Fruit fly (Drosophila melanogaster) whole organism, embryonic: ENCODE data around the gene Eo.

Experiments used
- Atf6 ChIP-seq: fragments of 200-800 bp; sonication (Bioruptor generic); IDR thresholded peaks from 2 replicates; pipeline ENCODE4 v1.3.6; 2022; ENCODE audit warnings: missing biosample characterization, missing genetic modification characterization
- Awh ChIP-seq: fragments of 200-800 bp; sonication (Bioruptor generic); IDR thresholded peaks from 2 replicates; pipeline ENCODE4, ENCODE4 v1.3.6; 2022; ENCODE audit warnings: missing biosample characterization, missing genetic modification characterization
- Bteb2 ChIP-seq: fragments of 200-800 bp; sonication (Bioruptor generic); optimal IDR thresholded peaks from 2 replicates; lab custom pipeline; 2016; ENCODE audit warnings: missing biosample characterization, missing genetic modification characterization
- CG13775 ChIP-seq: fragments of 200-800 bp; sonication (Bioruptor generic); optimal IDR thresholded peaks from 3 replicates; lab custom pipeline; 2017; ENCODE audit warnings: missing biosample characterization, mild to moderate bottlenecking, missing genetic modification characterization
- CG15601 ChIP-seq: fragments of 200-800 bp; sonication (Bioruptor generic); optimal IDR thresholded peaks from 3 replicates; lab custom pipeline; 2019; ENCODE audit warnings: missing biosample characterization, mild to moderate bottlenecking, missing genetic modification characterization, moderate library complexity
- CG18599 ChIP-seq: fragments of 200-800 bp; sonication (Bioruptor generic); optimal IDR thresholded peaks from 3 replicates; lab custom pipeline; 2017; ENCODE audit warnings: missing biosample characterization, missing genetic modification characterization, mild to moderate bottlenecking, moderate library complexity, missing genetic modification reagents
- CG2202 ChIP-seq: fragments of 200-800 bp; sonication (Bioruptor generic); optimal IDR thresholded peaks from 2 replicates; lab custom pipeline; 2018; ENCODE audit warnings: missing biosample characterization, mild to moderate bottlenecking, missing genetic modification characterization
- CG30431 ChIP-seq: fragments of 200-800 bp; sonication (Bioruptor generic); optimal IDR thresholded peaks from 2 replicates; lab custom pipeline; 2017; ENCODE audit warnings: missing biosample characterization, missing genetic modification characterization
- CG32532 ChIP-seq: fragments of 200-800 bp; sonication (Bioruptor generic); IDR thresholded peaks from 2 replicates; pipeline ENCODE4 v1.3.6; 2022; ENCODE audit warnings: missing biosample characterization, missing genetic modification characterization
- CG34224 ChIP-seq: fragments of 200-800 bp; sonication (Bioruptor generic); IDR thresholded peaks from 3 replicates; pipeline ENCODE4 v1.3.6; 2022; ENCODE audit warnings: missing biosample characterization, missing genetic modification characterization; ENCODE audit not compliant: partially characterized antibody
- CG3726 ChIP-seq: fragments of 200-800 bp; sonication (Bioruptor generic); IDR thresholded peaks from 3 replicates; pipeline ENCODE4, ENCODE4 v1.3.6; 2022; ENCODE audit warnings: missing biosample characterization, missing genetic modification characterization
- CG6689 ChIP-seq: fragments of 200-800 bp; sonication (Bioruptor generic); IDR thresholded peaks from 2 replicates; pipeline ENCODE4 v1.3.6; 2022; ENCODE audit warnings: missing biosample characterization, missing genetic modification characterization
- CG6765 ChIP-seq: fragments of 200-800 bp; sonication (Bioruptor generic); optimal IDR thresholded peaks from 3 replicates; lab custom pipeline; 2017; ENCODE audit warnings: missing biosample characterization, mild to moderate bottlenecking, missing genetic modification characterization
- CG7745 ChIP-seq: fragments of 200-800 bp; sonication (Bioruptor generic); optimal IDR thresholded peaks from 2 replicates; lab custom pipeline; 2018; ENCODE audit warnings: missing biosample characterization, mild to moderate bottlenecking, missing genetic modification characterization, moderate library complexity
- CG8290 ChIP-seq, 3 experiments: fragments of 200-800 bp; sonication (Bioruptor generic); optimal IDR thresholded peaks; 2 replicates each; lab custom pipeline; 2016 to 2019; ENCODE audit warnings: missing biosample characterization in 3 of 3, missing genetic modification characterization in 3 of 3, mild to moderate bottlenecking in 2 of 3, moderate library complexity in 1 of 3
- CG8924 ChIP-seq: fragments of 200-800 bp; optimal IDR thresholded peaks from 3 replicates; lab custom pipeline; 2019; ENCODE audit warnings: missing biosample characterization, mild to moderate bottlenecking, missing genetic modification characterization, moderate library complexity
- Ets65A ChIP-seq: fragments of 200-800 bp; sonication (Bioruptor generic); peaks from one replicate; lab custom pipeline; 2016; ENCODE audit warnings: missing biosample characterization, missing genetic modification characterization
- Rx ChIP-seq: fragments of 200-800 bp; sonication (Bioruptor generic); IDR thresholded peaks from 2 replicates; pipeline ENCODE4 v1.3.6; 2022; ENCODE audit warnings: missing biosample characterization, missing genetic modification characterization
- Sox100B ChIP-seq: fragments of 200-800 bp; sonication (Bioruptor generic); optimal IDR thresholded peaks from 3 replicates; lab custom pipeline; 2018; ENCODE audit warnings: missing biosample characterization, mild to moderate bottlenecking, missing genetic modification characterization
- Sox102F ChIP-seq: fragments of 200-800 bp; sonication (Bioruptor generic); optimal IDR thresholded peaks from 2 replicates; lab custom pipeline; 2018; ENCODE audit warnings: missing biosample characterization, mild to moderate bottlenecking, missing genetic modification characterization, moderate library complexity
- Ssrp ChIP-seq: fragments of 200-800 bp; sonication (Bioruptor generic); optimal IDR thresholded peaks from 2 replicates; lab custom pipeline; 2018; ENCODE audit warnings: missing biosample characterization, mild to moderate bottlenecking, missing genetic modification characterization, moderate library complexity
- Trl ChIP-seq, 3 experiments: fragments of >200 bp in 2 of 3; fragments of 200-800 bp in 1 of 3; sonication (Bioruptor generic) in 1 of 3; optimal IDR thresholded peaks; 2 replicates in 1 of 3; 3 replicates in 2 of 3; lab custom pipeline; 2016 to 2017; ENCODE audit warnings: missing biosample characterization in 1 of 3, missing genetic modification characterization in 1 of 3
- ato ChIP-seq: fragments of 200-800 bp; sonication (Bioruptor generic); IDR thresholded peaks from 2 replicates; pipeline ENCODE4 v1.3.6; 2022; ENCODE audit warnings: missing biosample characterization, missing genetic modification characterization; ENCODE audit not compliant: partially characterized antibody
- chif ChIP-seq, 2 experiments: fragments of 200-800 bp; sonication (Bioruptor generic); optimal IDR thresholded peaks; 3 replicates each; lab custom pipeline; 2016; ENCODE audit warnings: missing biosample characterization in 2 of 2, missing genetic modification characterization in 2 of 2
- chinmo ChIP-seq: fragments of 200-800 bp; sonication (Bioruptor generic); IDR thresholded peaks from 4 replicates; pipeline ENCODE4 v1.3.6; 2022; ENCODE audit warnings: missing biosample characterization, missing genetic modification characterization; ENCODE audit not compliant: partially characterized antibody
- dmrt99B ChIP-seq: fragments of 200-800 bp; sonication (Bioruptor generic); optimal IDR thresholded peaks from 2 replicates; lab custom pipeline; 2018; ENCODE audit warnings: missing biosample characterization, mild to moderate bottlenecking, missing genetic modification characterization, moderate library complexity
- dysf ChIP-seq: fragments of 200-800 bp; sonication (Bioruptor generic); IDR thresholded peaks from 3 replicates; pipeline ENCODE4 v1.3.6; 2022; ENCODE audit warnings: missing biosample characterization, missing genetic modification characterization
- en ChIP-seq: fragments of 200-800 bp; sonication (Bioruptor generic); optimal IDR thresholded peaks from 2 replicates; lab custom pipeline; 2016; ENCODE audit warnings: missing biosample characterization, missing genetic modification characterization
- ewg ChIP-seq: fragments of 200-800 bp; sonication (Bioruptor generic); optimal IDR thresholded peaks from 3 replicates; lab custom pipeline; 2017; ENCODE audit warnings: mild to moderate bottlenecking, missing biosample characterization, missing genetic modification reagents, missing genetic modification characterization
- gsb ChIP-seq: fragments of 200-800 bp; sonication (Bioruptor generic); IDR thresholded peaks from 2 replicates; pipeline ENCODE4 v1.3.6; 2022; ENCODE audit warnings: missing biosample characterization, missing genetic modification characterization
- ham ChIP-seq: fragments of 200-800 bp; sonication (Bioruptor generic); IDR thresholded peaks from 2 replicates; pipeline ENCODE4 v1.3.6; 2022; ENCODE audit warnings: missing biosample characterization, missing genetic modification characterization
- hbn ChIP-seq: fragments of 200-800 bp; sonication (Bioruptor generic); IDR thresholded peaks from 2 replicates; pipeline ENCODE4 v1.3.6; 2022; ENCODE audit warnings: missing biosample characterization, missing genetic modification characterization; ENCODE audit not compliant: partially characterized antibody
- hkb ChIP-seq, 2 experiments: fragments of 200-800 bp in 1 of 2; fragments of >200 bp in 1 of 2; sonication (Bioruptor generic) in 1 of 2; IDR thresholded peaks in 1 of 2; optimal IDR thresholded peaks in 1 of 2; 2 replicates each; pipeline versions ENCODE4 v1.3.6 to Lab custom; 2017 to 2022; ENCODE audit warnings: missing biosample characterization in 1 of 2, missing genetic modification characterization in 1 of 2
- ind ChIP-seq: fragments of 200-800 bp; sonication (Bioruptor generic); optimal IDR thresholded peaks from 3 replicates; lab custom pipeline; 2016; ENCODE audit warnings: missing biosample characterization, missing genetic modification characterization
- nom ChIP-seq: fragments of 200-800 bp; sonication (Bioruptor generic); optimal IDR thresholded peaks from 2 replicates; lab custom pipeline; 2017; ENCODE audit warnings: missing biosample characterization, missing genetic modification characterization, mild to moderate bottlenecking, moderate library complexity, missing genetic modification reagents
- pan ChIP-seq, 4 experiments: fragments of >200 bp in 3 of 4; fragments of 200-800 bp in 1 of 4; sonication (Bioruptor generic) in 1 of 4; optimal IDR thresholded peaks in 3 of 4; IDR thresholded peaks in 1 of 4; 2 replicates each; pipeline versions ENCODE4 v1.3.6 to Lab custom; 2017 to 2022; ENCODE audit warnings: missing biosample characterization in 2 of 4, missing genetic modification characterization in 2 of 4, mixed read lengths in 1 of 4
- pho ChIP-seq: fragments of 200-800 bp; sonication (Bioruptor generic); optimal IDR thresholded peaks from 2 replicates; lab custom pipeline; 2016; ENCODE audit warnings: missing biosample characterization, missing genetic modification characterization
- psq ChIP-seq: fragments of 200-800 bp; sonication (Bioruptor generic); optimal IDR thresholded peaks from 2 replicates; lab custom pipeline; 2017; ENCODE audit warnings: missing biosample characterization, missing genetic modification characterization
- salm ChIP-seq: fragments of 200-800 bp; sonication (Bioruptor generic); optimal IDR thresholded peaks from 2 replicates; lab custom pipeline; 2018; ENCODE audit warnings: missing biosample characterization, mild to moderate bottlenecking, missing genetic modification characterization
- scrt ChIP-seq: fragments of 200-800 bp; sonication (Bioruptor generic); optimal IDR thresholded peaks from 2 replicates; lab custom pipeline; 2018; ENCODE audit warnings: missing biosample characterization, mild to moderate bottlenecking, missing genetic modification characterization, moderate library complexity
- sima ChIP-seq: fragments of 200-800 bp; sonication (Bioruptor generic); optimal IDR thresholded peaks from 2 replicates; lab custom pipeline; 2016; ENCODE audit warnings: missing biosample characterization, missing genetic modification characterization
- sisA ChIP-seq: fragments of 200-800 bp; sonication (Bioruptor generic); IDR thresholded peaks from 2 replicates; pipeline ENCODE4 v1.3.6; 2022; ENCODE audit warnings: missing biosample characterization, missing genetic modification characterization
- tap ChIP-seq: fragments of 200-800 bp; optimal IDR thresholded peaks from 3 replicates; lab custom pipeline; 2019; ENCODE audit warnings: missing biosample characterization, mild to moderate bottlenecking, missing genetic modification characterization, moderate library complexity
- trh ChIP-seq: fragments of 200-800 bp; sonication (Bioruptor generic); optimal IDR thresholded peaks from 2 replicates; lab custom pipeline; 2016; ENCODE audit warnings: missing biosample characterization, missing genetic modification characterization
- yki ChIP-seq: fragments of >200 bp; optimal IDR thresholded peaks from 3 replicates; lab custom pipeline; 2018

Gene Eo

dm6 chrX:14950273-14951272 lies 32.0 kb upstream of the Eo start (continued):
- TF ChIP-seq CG8924 (tag; lab: Kevin White, UChicago) = peak; percentile 97
- no peak for TF ChIP-seq CG34224 (GFP tag; lab: Robert Waterston, UW)
- TF ChIP-seq en (GFP tag; lab: Kevin White, UChicago) = peak; percentile 64
- TF ChIP-seq Ets65A = peak; percentile 92
- TF ChIP-seq scrt (GFP tag; lab: Kevin White, UChicago) = peak; percentile 78
- TF ChIP-seq Bteb2 (GFP tag; lab: Kevin White, UChicago) = peak; percentile 81
- peak; percentile 74 to 94 for TF ChIP-seq chif (GFP tag; optimal IDR thresholded peaks at IDR 0.05; lab: Kevin White, UChicago)
- TF ChIP-seq CG30431 (GFP tag; lab: Kevin White, UChicago) = peak; percentile 92
- TF ChIP-seq Rx = peak; percentile 75; the same call in 1 of the 2 replicates
- peak; percentile 94 for TF ChIP-seq Sox102F (GFP tag; lab: Kevin White, UChicago)
- peak; percentile 41 for TF ChIP-seq CG7745
- peak; percentile 71 for TF ChIP-seq pho (GFP tag; lab: Kevin White, UChicago)
- peak; percentile 93 for TF ChIP-seq tap (tag; lab: Kevin White, UChicago)
- TF ChIP-seq ham (GFP tag; lab: Robert Waterston, UW) = peak; percentile 55; the same call in 1 of the 2 replicates
- peak; percentile 94 for TF ChIP-seq CG13775
- peak; percentile 90 for TF ChIP-seq Awh
- peak; percentile 76; the same call in 2 of the 3 replicates for TF ChIP-seq CG3726 (GFP tag; lab: Robert Waterston, UW)
- TF ChIP-seq chinmo (GFP tag; lab: Robert Waterston, UW) = peak; percentile 62; the same call in 1 of the 4 replicates
- 0 out of 2 replicates have a peak, but pooled peaks have one; percentile 30 for TF ChIP-seq ato
- peak; percentile 2 to 55 for TF ChIP-seq Trl (optimal IDR thresholded peaks at IDR 0.05; lab: Kevin White, UChicago)
- peak; percentile 85 for TF ChIP-seq Trl (GFP tag; optimal IDR thresholded peaks at IDR 0.05; lab: Kevin White, UChicago)
- peak; percentile 90 for TF ChIP-seq ewg (GFP tag; lab: Kevin White, UChicago)
- peak; percentile 79; the same call in 1 of the 2 replicates for TF ChIP-seq Atf6 (GFP tag; lab: Robert Waterston, UW)
- peak; percentile 82 for TF ChIP-seq CG18599
- peak; percentile 98 for TF ChIP-seq Sox100B (GFP tag; lab: Kevin White, UChicago)
- peak; percentile 79 for TF ChIP-seq CG32532 (GFP tag; lab: Robert Waterston, UW)
- TF ChIP-seq hbn (GFP tag; lab: Robert Waterston, UW) = no peak
- TF ChIP-seq nom (GFP tag; lab: Kevin White, UChicago) = peak; percentile 96
- TF ChIP-seq yki (lab: Kevin White, UChicago) = no peak
- TF ChIP-seq gsb (GFP tag; lab: Robert Waterston, UW) = peak; percentile 48
- TF ChIP-seq sima (GFP tag; lab: Kevin White, UChicago) = peak; percentile 26
- TF ChIP-seq dysf (GFP tag; lab: Robert Waterston, UW) = peak; percentile 91
- peak; percentile 97 for TF ChIP-seq dmrt99B
- TF ChIP-seq salm (tag; lab: Kevin White, UChicago) = peak; percentile 92
- TF ChIP-seq trh (GFP tag; lab: Kevin White, UChicago) = peak; percentile 90
- peak; percentile 62 for TF ChIP-seq psq (GFP tag; lab: Kevin White, UChicago)
- peak; percentile 95 for TF ChIP-seq CG2202 (tag; lab: Kevin White, UChicago)
- TF ChIP-seq pan (optimal IDR thresholded peaks at IDR 0.05; lab: Kevin White, UChicago) = no peak
- TF ChIP-seq pan (GFP tag; optimal IDR thresholded peaks at IDR 0.05 in 1 of 2, IDR thresholded peaks at IDR 0.05 in 1 of 2) = peak in 1 of 2 experiments; percentile 88
- TF ChIP-seq Ssrp (tag; lab: Kevin White, UChicago) = peak; percentile 97
- TF ChIP-seq CG6765 = peak; percentile 71
- TF ChIP-seq CG6689 (GFP tag; lab: Robert Waterston, UW) = peak; percentile 93
- peak; percentile 97 for TF ChIP-seq CG15601 (tag; lab: Kevin White, UChicago)
- TF ChIP-seq sisA (GFP tag; lab: Robert Waterston, UW) = peak; percentile 88
- peak; percentile 94 for TF ChIP-seq CG8290 (GFP tag; optimal IDR thresholded peaks at IDR 0.05; lab: Kevin White, UChicago)
- TF ChIP-seq CG8290 (tag; optimal IDR thresholded peaks at IDR 0.05; lab: Kevin White, UChicago) = peak; percentile 23 to 94
- TF ChIP-seq hkb (optimal IDR thresholded peaks at IDR 0.05; lab: Kevin White, UChicago) = no peak
- peak; percentile 91 for TF ChIP-seq hkb (GFP tag; IDR thresholded peaks at IDR 0.05; lab: Robert Waterston, UW)
- peak; percentile 83 for TF ChIP-seq ind (GFP tag; lab: Kevin White, UChicago)
